Worm (Caenorhabditis elegans) whole organism, L4 larva: Measurements from ENCODE around the gene cpd-2.

Source experiments
- ceh-44 ChIP-seq: fragments of 200-800 bp; sonication (Bioruptor generic); IDR thresholded peaks from 2 replicates; pipeline ENCODE4 v1.3.6; 2022; ENCODE audit warnings: missing genetic modification reagents, missing genetic modification characterization, missing compliant biosample characterization
- gei-8 ChIP-seq: fragments of 200-800 bp; sonication (Bioruptor generic); optimal IDR thresholded peaks from 2 replicates; lab custom pipeline; 2018; ENCODE audit warnings: mild to moderate bottlenecking, missing genetic modification characterization, missing compliant biosample characterization
- lir-3 ChIP-seq: sonication (generic microtip); optimal IDR thresholded peaks from 2 replicates; lab custom pipeline; 2016; ENCODE audit warnings: mild to moderate bottlenecking, missing genetic modification characterization, missing compliant biosample characterization
- nhr-237 ChIP-seq: sonication (generic microtip); optimal IDR thresholded peaks from 2 replicates; lab custom pipeline; 2017; ENCODE audit warnings: missing biosample characterization, missing genetic modification characterization
- pha-4 ChIP-seq, 2 experiments: fragments of 150-350 bp in 1 of 2; fragments of 200-800 bp in 1 of 2; sonication (Bioruptor generic) in 1 of 2; IDR thresholded peaks in 1 of 2; optimal IDR thresholded peaks in 1 of 2; 2 replicates each; pipeline versions ENCODE4 v1.3.6 to Lab custom; 2014 to 2022; ENCODE audit warnings: missing genetic modification characterization in 2 of 2, missing genetic modification reagents in 2 of 2, missing biosample characterization in 1 of 2, missing compliant biosample characterization in 1 of 2

ce11 chrX:16044325-16044724, 5.3 kb upstream of the cpd-2 start:
- TF ChIP-seq ceh-44 (no peak), gei-8 (GFP tag; lab: Kevin White, UChicago) (no peak), nhr-237 (no peak), lir-3 (tag; lab: Kevin White, UChicago) (no peak), pha-4 (GFP tag; IDR thresholded peaks at IDR 0.05; lab: Robert Waterston, UW) (no peak), pha-4 (tag; optimal IDR thresholded peaks at IDR 0.05; lab: Kevin White, UChicago) (no peak)
